Worm (Caenorhabditis elegans) whole organism, young adult: Measurements from ENCODE around the gene swd-2.2.

Source experiments
- B0019.2 ChIP-seq: fragments of 200-800 bp; sonication (Bioruptor generic); conservative IDR thresholded peaks from 2 replicates; pipeline ENCODE4 v1.3.6; 2022; ENCODE audit warnings: missing genetic modification reagents, missing genetic modification characterization, missing compliant biosample characterization
- B0336.3 ChIP-seq: fragments of 200-800 bp; sonication (Bioruptor generic); IDR thresholded peaks from 2 replicates; pipeline ENCODE4 v1.3.6; 2022; ENCODE audit warnings: missing genetic modification characterization, missing compliant biosample characterization
- C06A6.2 ChIP-seq: fragments of 200-800 bp; sonication (Bioruptor generic); conservative IDR thresholded peaks from 2 replicates; pipeline ENCODE4 v1.3.6; 2022; ENCODE audit warnings: missing genetic modification characterization, missing compliant biosample characterization
- F10E7.11 ChIP-seq: sonication (generic microtip); optimal IDR thresholded peaks from 2 replicates; lab custom pipeline; 2017; ENCODE audit warnings: mild to moderate bottlenecking, missing genetic modification characterization, moderate library complexity, missing compliant biosample characterization
- F22D6.2 ChIP-seq: sonication (generic microtip); optimal IDR thresholded peaks from 2 replicates; lab custom pipeline; 2016; ENCODE audit warnings: mild to moderate bottlenecking, missing genetic modification characterization, missing compliant biosample characterization
- F23B12.7 ChIP-seq: sonication (generic microtip); optimal IDR thresholded peaks from 2 replicates; lab custom pipeline; 2017; ENCODE audit warnings: missing genetic modification characterization, mild to moderate bottlenecking, missing compliant biosample characterization, antibody characterized with exemption, moderate library complexity; ENCODE audit not compliant: insufficient read depth
- F33H1.4 ChIP-seq: fragments of 200-800 bp; sonication (Bioruptor generic); IDR thresholded peaks from 2 replicates; pipeline ENCODE4 v1.3.6; 2022; ENCODE audit warnings: missing genetic modification reagents, missing genetic modification characterization, missing compliant biosample characterization
- F37B4.10 ChIP-seq: fragments of 200-800 bp; sonication (Bioruptor generic); IDR thresholded peaks from 2 replicates; pipeline ENCODE4 v1.3.6; 2022; ENCODE audit warnings: missing genetic modification characterization, missing compliant biosample characterization
- K11D2.4 ChIP-seq: fragments of 200-800 bp; sonication (Bioruptor generic); IDR thresholded peaks from 2 replicates; pipeline ENCODE4 v1.3.6; 2022; ENCODE audit warnings: missing genetic modification reagents, missing genetic modification characterization, missing compliant biosample characterization
- T26A5.8 ChIP-seq: sonication (generic microtip); optimal IDR thresholded peaks from 2 replicates; lab custom pipeline; 2016; ENCODE audit warnings: missing genetic modification characterization, missing compliant biosample characterization
- Y56A3A.18 ChIP-seq: fragments of 200-800 bp; sonication (Bioruptor generic); IDR thresholded peaks from 2 replicates; pipeline ENCODE4 v1.3.6; 2022; ENCODE audit warnings: missing genetic modification reagents, missing genetic modification characterization, missing compliant biosample characterization
- Y79H2A.3 ChIP-seq: fragments of 200-800 bp; sonication (Bioruptor generic); conservative IDR thresholded peaks from 2 replicates; pipeline ENCODE4 v1.3.6; 2022; ENCODE audit warnings: missing genetic modification reagents, missing genetic modification characterization, missing compliant biosample characterization
- Y95B8A.8 ChIP-seq: fragments of 200-800 bp; sonication (Bioruptor generic); IDR thresholded peaks from 2 replicates; pipeline ENCODE4 v1.3.6; 2022; ENCODE audit warnings: missing genetic modification reagents, missing genetic modification characterization, missing compliant biosample characterization
- ZK185.1 ChIP-seq: sonication (generic microtip); optimal IDR thresholded peaks from 2 replicates; lab custom pipeline; 2016; ENCODE audit warnings: mild to moderate bottlenecking, missing genetic modification characterization, missing compliant biosample characterization; ENCODE audit not compliant: poor library complexity, severe bottlenecking
- aptf-3 ChIP-seq: fragments of 200-800 bp; sonication (Bioruptor generic); IDR thresholded peaks from 2 replicates; pipeline ENCODE4 v1.3.6; 2022; ENCODE audit warnings: missing genetic modification characterization, missing compliant biosample characterization
- athp-1 ChIP-seq: sonication (generic microtip); optimal IDR thresholded peaks from 2 replicates; lab custom pipeline; 2017; ENCODE audit warnings: mild to moderate bottlenecking, missing genetic modification characterization, missing compliant biosample characterization
- bed-1 ChIP-seq: fragments of 200-800 bp; sonication (Bioruptor generic); IDR thresholded peaks from 2 replicates; pipeline ENCODE4 v1.3.6; 2022; ENCODE audit warnings: missing genetic modification reagents, missing genetic modification characterization, missing compliant biosample characterization
- ceh-27 ChIP-seq: fragments of 200-800 bp; sonication (Bioruptor generic); optimal IDR thresholded peaks from 2 replicates; lab custom pipeline; 2018; ENCODE audit warnings: mild to moderate bottlenecking, missing genetic modification characterization, moderate library complexity, missing compliant biosample characterization
- ceh-79 ChIP-seq: sonication (generic microtip); optimal IDR thresholded peaks from 2 replicates; lab custom pipeline; 2017; ENCODE audit warnings: mild to moderate bottlenecking, missing genetic modification characterization, missing compliant biosample characterization
- ceh-91 ChIP-seq: fragments of 200-800 bp; sonication (Bioruptor generic); IDR thresholded peaks from 2 replicates; pipeline ENCODE4 v1.3.6; 2022; ENCODE audit warnings: missing genetic modification reagents, missing genetic modification characterization, missing compliant biosample characterization
- efl-1 ChIP-seq: fragments of 150-350 bp; optimal IDR thresholded peaks from 2 replicates; lab custom pipeline; 2014; ENCODE audit warnings: missing biosample characterization, missing genetic modification reagents, missing genetic modification characterization
- egrh-3 ChIP-seq: fragments of 200-800 bp; sonication (Bioruptor generic); IDR thresholded peaks from 2 replicates; pipeline ENCODE4 v1.3.6; 2022; ENCODE audit warnings: missing genetic modification reagents, missing genetic modification characterization, missing compliant biosample characterization
- hlh-12 ChIP-seq: sonication (generic microtip); optimal IDR thresholded peaks from 2 replicates; lab custom pipeline; 2016; ENCODE audit warnings: missing genetic modification characterization, missing compliant biosample characterization
- hlh-26 ChIP-seq: fragments of 200-800 bp; sonication (Bioruptor generic); conservative IDR thresholded peaks from 2 replicates; pipeline ENCODE4 v1.3.6; 2022; ENCODE audit warnings: missing genetic modification reagents, missing genetic modification characterization, missing compliant biosample characterization
- hsf-1 ChIP-seq: fragments of 200-800 bp; sonication (Bioruptor generic); IDR thresholded peaks from 2 replicates; pipeline ENCODE4 v1.3.6; 2022; ENCODE audit warnings: missing genetic modification reagents, missing genetic modification characterization, missing compliant biosample characterization
- lin-40 ChIP-seq: sonication (generic microtip); optimal IDR thresholded peaks from 2 replicates; lab custom pipeline; 2016; ENCODE audit warnings: missing genetic modification characterization, mild to moderate bottlenecking, missing compliant biosample characterization, missing genotype, missing genetic modification reagents
- lin-54 ChIP-seq: fragments of 200-800 bp; sonication (Bioruptor generic); optimal IDR thresholded peaks from 2 replicates; lab custom pipeline; 2018; ENCODE audit warnings: mild to moderate bottlenecking, missing genetic modification characterization, missing compliant biosample characterization
- madf-10 ChIP-seq: sonication (generic microtip); optimal IDR thresholded peaks from 2 replicates; lab custom pipeline; 2016; ENCODE audit warnings: mild to moderate bottlenecking, missing genetic modification characterization, missing compliant biosample characterization
- madf-6 ChIP-seq: fragments of 200-800 bp; sonication (Bioruptor generic); IDR thresholded peaks from 2 replicates; pipeline ENCODE4 v1.3.6; 2022; ENCODE audit warnings: missing genetic modification reagents, missing genetic modification characterization, missing compliant biosample characterization
- mel-28 ChIP-seq: sonication (generic microtip); optimal IDR thresholded peaks from 2 replicates; lab custom pipeline; 2016; ENCODE audit warnings: borderline replicate concordance, mild to moderate bottlenecking, missing genetic modification characterization, missing compliant biosample characterization
- mxl-1 ChIP-seq: sonication (generic microtip); optimal IDR thresholded peaks from 2 replicates; lab custom pipeline; 2016; ENCODE audit warnings: missing genetic modification characterization, missing compliant biosample characterization
- nfya-1 ChIP-seq: sonication (generic microtip); optimal IDR thresholded peaks from 2 replicates; lab custom pipeline; 2017; ENCODE audit warnings: antibody characterized with exemption, missing compliant biosample characterization, missing genetic modification characterization, borderline replicate concordance; ENCODE audit not compliant: insufficient read depth
- nhr-120 ChIP-seq: fragments of 200-800 bp; sonication (Bioruptor generic); IDR thresholded peaks from 2 replicates; pipeline ENCODE4 v1.3.6; 2022; ENCODE audit warnings: missing genetic modification characterization, missing compliant biosample characterization
- nhr-90 ChIP-seq: sonication (generic microtip); optimal IDR thresholded peaks from 2 replicates; lab custom pipeline; 2016; ENCODE audit warnings: missing genotype, mild to moderate bottlenecking, missing genetic modification characterization, missing compliant biosample characterization
- pha-4 ChIP-seq: fragments of 150-350 bp; sonication (generic microtip); optimal IDR thresholded peaks from 2 replicates; lab custom pipeline; 2014; ENCODE audit warnings: missing biosample characterization, missing genetic modification reagents, missing genetic modification characterization
- rec-8 ChIP-seq, 2 experiments: sonication (generic microtip); optimal IDR thresholded peaks; 2 replicates each; lab custom pipeline; 2016; ENCODE audit warnings: mild to moderate bottlenecking in 2 of 2, missing genetic modification characterization in 2 of 2, missing genetic modification reagents in 2 of 2, missing genotype in 2 of 2, missing biosample characterization in 1 of 2, missing compliant biosample characterization in 1 of 2, moderate library complexity in 1 of 2
- rpc-1 ChIP-seq, 2 experiments: fragments of 150-350 bp in 1 of 2; sonication (generic microtip) in 1 of 2; optimal IDR thresholded peaks; 2 replicates each; lab custom pipeline; 2014 to 2018; ENCODE audit warnings: missing biosample characterization in 1 of 2, missing genetic modification characterization in 1 of 2, missing genetic modification reagents in 1 of 2, missing genotype in 1 of 2
- tbp1 ChIP-seq: fragments of 200-800 bp; sonication (Bioruptor generic); optimal IDR thresholded peaks from 2 replicates; lab custom pipeline; 2018; ENCODE audit warnings: mild to moderate bottlenecking, missing genetic modification characterization, missing compliant biosample characterization
- tbx-9 ChIP-seq: sonication (generic microtip); optimal IDR thresholded peaks from 2 replicates; lab custom pipeline; 2016; ENCODE audit warnings: borderline replicate concordance, missing genetic modification characterization, inconsistent platforms, missing compliant biosample characterization
- unc-130 ChIP-seq: sonication (generic microtip); optimal IDR thresholded peaks from 2 replicates; lab custom pipeline; 2016; ENCODE audit warnings: missing genetic modification reagents, missing genetic modification characterization, missing compliant biosample characterization
- unc-62 ChIP-seq: fragments of 150-350 bp; optimal IDR thresholded peaks from 2 replicates; lab custom pipeline; 2014; ENCODE audit warnings: missing biosample characterization, missing genetic modification reagents, missing genetic modification characterization
- zim-3 ChIP-seq: sonication (generic microtip); optimal IDR thresholded peaks from 2 replicates; lab custom pipeline; 2017; ENCODE audit warnings: mild to moderate bottlenecking, missing genetic modification characterization, moderate library complexity, missing compliant biosample characterization
- ztf-22 ChIP-seq: fragments of 200-800 bp; sonication (Bioruptor generic); optimal IDR thresholded peaks from 2 replicates; lab custom pipeline; 2018; ENCODE audit warnings: mild to moderate bottlenecking, missing genetic modification characterization, moderate library complexity, missing compliant biosample characterization
- ztf-25 ChIP-seq: fragments of 200-800 bp; sonication (Bioruptor generic); IDR thresholded peaks from 2 replicates; pipeline ENCODE4 v1.3.6; 2022; ENCODE audit warnings: missing genetic modification reagents, missing genetic modification characterization, missing compliant biosample characterization

swd-2.2 gene

ce11 chrIV:7804740-7805139 is 30.5 kb downstream of the swd-2.2 start, which contains the start of gene C33H5.2:
TSS of gene C33H5.2 (plus strand) at chrIV:7805040.
- no peak for TF ChIP-seq B0336.3 (GFP tag; lab: Robert Waterston, UW)
- TF ChIP-seq tbx-9 (tag; lab: Kevin White, UChicago) = no peak
- no peak for TF ChIP-seq rpc-1 (optimal IDR thresholded peaks at IDR 0.05; lab: Kevin White, UChicago)
- TF ChIP-seq rpc-1 (tag; optimal IDR thresholded peaks at IDR 0.05; lab: Kevin White, UChicago) = no peak
- no peak for TF ChIP-seq nhr-120 (GFP tag; lab: Robert Waterston, UW)
- no peak for TF ChIP-seq tbp1
- TF ChIP-seq ZK185.1 = no peak
- no peak for TF ChIP-seq hlh-12
- no peak for TF ChIP-seq madf-10
- no peak for TF ChIP-seq nfya-1 (tag; lab: Kevin White, UChicago)
- TF ChIP-seq ceh-27 (GFP tag; lab: Kevin White, UChicago) = no peak

DNA sequence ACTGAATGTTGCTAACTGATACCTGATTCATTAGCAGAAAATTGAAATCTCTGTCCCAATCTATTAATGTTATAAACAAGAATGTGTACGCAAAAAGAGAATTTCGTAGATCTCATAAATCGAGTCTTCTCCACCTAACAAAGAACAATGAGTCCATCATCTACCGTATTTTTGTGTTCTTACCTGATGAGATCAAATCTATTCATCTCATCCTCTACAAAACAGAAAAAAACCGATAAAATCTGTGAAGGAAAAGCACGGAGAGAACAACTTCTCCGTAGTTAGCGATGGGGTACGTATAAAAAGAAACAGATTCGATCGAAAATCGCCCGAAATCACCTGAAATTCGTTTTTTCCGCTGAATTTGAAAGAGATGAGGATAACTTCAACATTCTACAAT is 34.4 kb downstream of the swd-2.2 start, which contains the start of gene C33H5.1:
C33H5.1 (plus strand) TSS at position 330 of the 400 bp plus-strand sequence.
- TF ChIP-seq pha-4 (no peak), Y79H2A.3 (GFP tag; lab: Robert Waterston, UW) (no peak), K11D2.4 (no peak), ZK185.1 (no peak), hsf-1 (no peak), F33H1.4 (no peak), ceh-91 (GFP tag; lab: Robert Waterston, UW) (no peak), mxl-1 (tag; lab: Kevin White, UChicago) (no peak), mel-28 (no peak), rec-8 (tag; optimal IDR thresholded peaks at IDR 0.05; lab: Kevin White, UChicago) (no peak), madf-6 (GFP tag; lab: Robert Waterston, UW) (no peak), tbx-9 (tag; lab: Kevin White, UChicago) (no peak), Y56A3A.18 (GFP tag; lab: Robert Waterston, UW) (no peak), lin-54 (no peak), unc-62 (GFP tag; lab: Kevin White, UChicago) (no peak)

- TF ChIP-seq rec-8 (tag; optimal IDR thresholded peaks at IDR 0.05; lab: Kevin White, UChicago) (no peak), ceh-91 (GFP tag; lab: Robert Waterston, UW) (no peak), unc-62 (GFP tag; lab: Kevin White, UChicago) (no peak), T26A5.8 (tag; lab: Kevin White, UChicago) (no peak), bed-1 (GFP tag; lab: Robert Waterston, UW) (no peak), nhr-90 (no peak), hlh-26 (GFP tag; lab: Robert Waterston, UW) (no peak)
- TF ChIP-seq, all 124 proteins: peak for 0
These were observed 38.5 kb downstream of the swd-2.2 start, which contains the start of gene zgpa-1 for ce11 chrIV:7812709-7813108. TSS of gene zgpa-1 (minus strand) at chrIV:7812809.

- TF ChIP-seq ztf-25 (no peak), ceh-91 (GFP tag; lab: Robert Waterston, UW) (no peak), athp-1 (tag; lab: Kevin White, UChicago) (no peak), efl-1 (GFP tag; lab: Kevin White, UChicago) (no peak), zim-3 (tag; lab: Kevin White, UChicago) (no peak), aptf-3 (GFP tag; lab: Robert Waterston, UW) (no peak), B0019.2 (no peak), lin-40 (tag; lab: Kevin White, UChicago) (no peak), F10E7.11 (no peak), Y95B8A.8 (GFP tag; lab: Robert Waterston, UW) (no peak), C06A6.2 (GFP tag; lab: Robert Waterston, UW) (no peak), ceh-79 (tag; lab: Kevin White, UChicago) (no peak), unc-130 (GFP tag; lab: Kevin White, UChicago) (no peak), F23B12.7 (tag; lab: Kevin White, UChicago) (no peak), ztf-22 (GFP tag; lab: Kevin White, UChicago) (no peak), mel-28 (no peak), egrh-3 (GFP tag; lab: Robert Waterston, UW) (no peak), F22D6.2 (no peak), F37B4.10 (GFP tag; lab: Robert Waterston, UW) (no peak)
These were observed 41.5 kb downstream of the swd-2.2 start, which contains the start of gene cdgs-1 for ce11 chrIV:7815683-7816183. TSS of gene cdgs-1 (minus strand) at chrIV:7815733.
